Worm (Caenorhabditis elegans): Measurements from ENCODE around the gene cdc-48.1.

DNA sequence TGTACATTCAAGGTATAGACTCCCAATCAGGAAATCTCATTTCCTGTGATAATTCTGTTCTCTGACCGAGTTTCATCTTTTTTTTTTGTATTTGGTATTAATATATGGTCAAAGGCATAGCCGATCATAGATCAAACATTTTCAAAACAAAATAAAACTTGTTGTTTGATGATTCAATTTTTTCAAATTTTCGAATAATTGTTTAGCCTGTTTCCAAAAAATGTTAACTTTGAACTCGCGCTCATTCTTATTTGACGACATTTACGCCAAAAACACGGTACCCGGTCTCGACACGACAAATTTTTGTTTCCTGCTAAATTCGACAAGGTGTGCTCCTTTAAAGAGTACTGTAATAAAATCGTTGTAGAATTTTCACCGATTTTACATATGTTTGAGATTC is 45.6 kb upstream of the cdc-48.1 start:
- TF ChIP-seq unc-62 (GFP tag; optimal IDR thresholded peaks at IDR 0.05), result no peak
- no peak for TF ChIP-seq lsy-2 (tag; optimal IDR thresholded peaks at IDR 0.05)
- TF ChIP-seq zag-1 (tag; optimal IDR thresholded peaks at IDR 0.05), result no peak
- no peak for TF ChIP-seq F13H6.1 (tag; optimal IDR thresholded peaks at IDR 0.05)

Measured in whole organism, L2 larva.